In the genomic region with DNA sequence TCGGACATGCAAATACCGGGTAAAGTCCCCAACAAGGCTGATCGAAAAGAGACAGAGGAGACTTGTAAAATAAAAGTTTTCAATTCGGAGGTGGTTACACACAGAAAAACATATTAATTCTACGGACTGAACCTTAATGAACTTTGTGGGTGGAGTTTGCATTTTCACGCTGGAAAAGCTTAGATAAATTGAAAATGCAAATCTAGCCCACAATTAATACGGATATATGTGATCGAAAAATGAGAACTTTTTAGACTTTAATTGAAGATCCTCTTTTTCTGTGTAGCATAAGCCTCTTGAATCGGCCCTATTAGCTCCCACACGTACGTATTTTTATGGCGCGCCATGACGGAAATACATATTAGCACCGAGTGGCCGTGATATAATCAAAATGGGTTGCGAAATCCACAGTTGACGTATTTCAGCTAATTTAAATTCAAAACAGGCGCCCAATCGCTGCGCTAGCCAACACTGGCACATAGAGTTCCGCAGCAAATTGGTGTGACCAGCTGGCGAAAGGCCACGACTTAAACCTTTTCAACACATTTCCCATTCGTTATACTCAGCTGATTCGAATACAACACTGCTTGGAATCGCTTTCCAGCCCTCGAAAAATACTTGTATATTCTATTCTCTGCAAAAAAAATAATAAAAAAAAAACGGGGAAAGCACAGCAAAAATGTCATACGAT, we compare ENCODE assay signal across 5 fruit fly cellular contexts.
A peak's percentile ranks its signal among the peaks of the same experiment; 100 is the strongest.
TF ChIP-seq lines count a peak whose summit lies in the region.

No protein-coding gene starts in this region.

- TF ChIP-seq CTCF in whole organism, embryonic (GFP tag; optimal IDR thresholded peaks at IDR 0.05; lab: Kevin White, UChicago), result no peak

TF ChIP-seq in whole organism, adult, 20 proteins besides CTCF, POLR2A, EP300 and RAD21 (continues in another document):
- TF ChIP-seq Clk (GFP tag; optimal IDR thresholded peaks at IDR 0.05; lab: Kevin White, UChicago), result no peak
- TF ChIP-seq CG7101 (tag; optimal IDR thresholded peaks at IDR 0.05; lab: Kevin White, UChicago), result peak; percentile 73
- peak; percentile 65 for TF ChIP-seq CG7045 (GFP tag; optimal IDR thresholded peaks at IDR 0.05; lab: Kevin White, UChicago)
- peak; percentile 74 for TF ChIP-seq Hr96 (GFP tag; optimal IDR thresholded peaks at IDR 0.05; lab: Kevin White, UChicago)
- TF ChIP-seq ovo (GFP tag; optimal IDR thresholded peaks at IDR 0.05; lab: Kevin White, UChicago), result peak; percentile 59
- TF ChIP-seq Crg-1 (GFP tag; optimal IDR thresholded peaks at IDR 0.05; lab: Kevin White, UChicago), result peak; percentile 78
- TF ChIP-seq Mnt (GFP tag; optimal IDR thresholded peaks at IDR 0.05; lab: Kevin White, UChicago), result peak; percentile 70
- no peak for TF ChIP-seq cnc (optimal IDR thresholded peaks at IDR 0.05; lab: Kevin White, UChicago)
- TF ChIP-seq toe (GFP tag; optimal IDR thresholded peaks at IDR 0.05; lab: Kevin White, UChicago), result peak; percentile 75
- peak; percentile 60 for TF ChIP-seq pad (GFP tag; optimal IDR thresholded peaks at IDR 0.05; lab: Kevin White, UChicago)
- peak; percentile 56 for TF ChIP-seq cic (GFP tag; optimal IDR thresholded peaks at IDR 0.05; lab: Kevin White, UChicago)
- TF ChIP-seq CG14711 (tag; optimal IDR thresholded peaks at IDR 0.05; lab: Kevin White, UChicago), result peak; percentile 74
- peak; percentile 83 for TF ChIP-seq bab1 (GFP tag; optimal IDR thresholded peaks at IDR 0.05; lab: Kevin White, UChicago)
- TF ChIP-seq CG33017 (tag; optimal IDR thresholded peaks at IDR 0.05; lab: Kevin White, UChicago), result peak; percentile 55
- TF ChIP-seq CG5204 (GFP tag; optimal IDR thresholded peaks at IDR 0.05; lab: Kevin White, UChicago), result peak; percentile 68
- peak; percentile 68 for TF ChIP-seq tj (GFP tag; optimal IDR thresholded peaks at IDR 0.05; lab: Kevin White, UChicago)

TF ChIP-seq in whole organism, embryonic, 481 proteins besides CTCF, POLR2A, EP300 and RAD21 (continues in another document):
- no peak for TF ChIP-seq crol (GFP tag; IDR thresholded peaks at IDR 0.05; lab: Robert Waterston, UW)
- TF ChIP-seq vnd (GFP tag; IDR thresholded peaks at IDR 0.05; lab: Robert Waterston, UW; ENCODE audit: partially characterized antibody), result no peak
- peak; percentile 72 for TF ChIP-seq Opbp (GFP tag; IDR thresholded peaks at IDR 0.05; lab: Robert Waterston, UW; ENCODE audit: partially characterized antibody)
- no peak for TF ChIP-seq Ravus (GFP tag; IDR thresholded peaks at IDR 0.05; lab: Robert Waterston, UW)
- 0 out of 3 replicates have a peak, but pooled peaks have one; percentile 24 for TF ChIP-seq Optix (GFP tag; IDR thresholded peaks at IDR 0.05; lab: Robert Waterston, UW)
- peak; percentile 78 for TF ChIP-seq CG33213 (GFP tag; optimal IDR thresholded peaks at IDR 0.05; lab: Kevin White, UChicago)
- TF ChIP-seq yki (optimal IDR thresholded peaks at IDR 0.05; lab: Kevin White, UChicago), result no peak
- TF ChIP-seq stwl (tag; optimal IDR thresholded peaks at IDR 0.05; lab: Kevin White, UChicago), result peak; percentile 97
- TF ChIP-seq CG4404 (GFP tag; IDR thresholded peaks at IDR 0.05; lab: Robert Waterston, UW), result peak; percentile 39; the same call in 1 of the 2 replicates
- peak; percentile 66 for TF ChIP-seq chn (GFP tag; optimal IDR thresholded peaks at IDR 0.05; lab: Kevin White, UChicago)
- no peak for TF ChIP-seq sima (GFP tag; optimal IDR thresholded peaks at IDR 0.05; lab: Kevin White, UChicago)
- TF ChIP-seq insv (GFP tag; optimal IDR thresholded peaks at IDR 0.05; lab: Kevin White, UChicago), result peak in 1 of 2 experiments; percentile 36
- TF ChIP-seq CG9817 (tag; optimal IDR thresholded peaks at IDR 0.05; lab: Kevin White, UChicago), result peak; percentile 38
- 0 out of 2 replicates have a peak, but pooled peaks have one; percentile 9 for TF ChIP-seq CG8765 (GFP tag; IDR thresholded peaks at IDR 0.05; lab: Robert Waterston, UW)

TF ChIP-seq in whole organism, prepupa, 60 proteins besides CTCF, POLR2A, EP300 and RAD21 (continues in another document):
- TF ChIP-seq CG11762 (GFP tag; optimal IDR thresholded peaks at IDR 0.05; lab: Kevin White, UChicago; ENCODE audit: insufficient read depth), result no peak
- no peak for TF ChIP-seq CG16779 (tag; optimal IDR thresholded peaks at IDR 0.05; lab: Kevin White, UChicago)
- TF ChIP-seq CG6854 (GFP tag; optimal IDR thresholded peaks at IDR 0.05; lab: Kevin White, UChicago), result no peak
- TF ChIP-seq OdsH (GFP tag; optimal IDR thresholded peaks at IDR 0.05; lab: Kevin White, UChicago), result peak; percentile 2
- peak; percentile 58 for TF ChIP-seq CG6163 (GFP tag; IDR thresholded peaks at IDR 0.05; lab: Robert Waterston, UW)
- no peak for TF ChIP-seq Eip93F (GFP tag; optimal IDR thresholded peaks at IDR 0.05; lab: Kevin White, UChicago)
- no peak for TF ChIP-seq CG32006 (GFP tag; optimal IDR thresholded peaks at IDR 0.05; lab: Kevin White, UChicago)
- peak; percentile 42 for TF ChIP-seq fkh (GFP tag; optimal IDR thresholded peaks at IDR 0.05; lab: Kevin White, UChicago)
- TF ChIP-seq ss (GFP tag; optimal IDR thresholded peaks at IDR 0.05; lab: Kevin White, UChicago), result peak in 1 of 2 experiments; percentile 44
- no peak for TF ChIP-seq dac (GFP tag; optimal IDR thresholded peaks at IDR 0.05; lab: Kevin White, UChicago)
- peak; percentile 21 for TF ChIP-seq CG10669 (GFP tag; optimal IDR thresholded peaks at IDR 0.05; lab: Kevin White, UChicago)
- TF ChIP-seq CG8632 (GFP tag; optimal IDR thresholded peaks at IDR 0.05; lab: Kevin White, UChicago), result no peak
- no peak for TF ChIP-seq CG9139 (GFP tag; optimal IDR thresholded peaks at IDR 0.05; lab: Kevin White, UChicago)
- no peak for TF ChIP-seq CG6276 (GFP tag; optimal IDR thresholded peaks at IDR 0.05; lab: Kevin White, UChicago)
- no peak for TF ChIP-seq Hr38 (GFP tag; optimal IDR thresholded peaks at IDR 0.05; lab: Kevin White, UChicago)
- no peak for TF ChIP-seq fd59A (GFP tag; optimal IDR thresholded peaks at IDR 0.05; lab: Kevin White, UChicago)
- peak; percentile 42 for TF ChIP-seq Ets96B (tag; optimal IDR thresholded peaks at IDR 0.05; lab: Kevin White, UChicago)
- peak; percentile 37 for TF ChIP-seq Met (GFP tag; optimal IDR thresholded peaks at IDR 0.05; lab: Kevin White, UChicago)

TF ChIP-seq in whole organism, pupa, 21 proteins besides CTCF, POLR2A, EP300 and RAD21 (continues in another document):
- peak; percentile 25 for TF ChIP-seq Pif1A (GFP tag; optimal IDR thresholded peaks at IDR 0.05; lab: Kevin White, UChicago)
- TF ChIP-seq CG17806 (tag; optimal IDR thresholded peaks at IDR 0.05; lab: Kevin White, UChicago), result no peak
- no peak for TF ChIP-seq rn (GFP tag; IDR thresholded peaks at IDR 0.05; lab: Robert Waterston, UW)
- TF ChIP-seq CG9948 (tag; optimal IDR thresholded peaks at IDR 0.05; lab: Kevin White, UChicago), result no peak
- peak; percentile 51 for TF ChIP-seq CG12605 (GFP tag; IDR thresholded peaks at IDR 0.05; lab: Robert Waterston, UW)
- peak; percentile 42 for TF ChIP-seq CG8159 (tag; optimal IDR thresholded peaks at IDR 0.05; lab: Kevin White, UChicago)
- TF ChIP-seq fd96Ca (GFP tag; IDR thresholded peaks at IDR 0.05; lab: Robert Waterston, UW), result peak; percentile 68; the same call in 2 of the 3 replicates
- TF ChIP-seq EcR (GFP tag; optimal IDR thresholded peaks at IDR 0.05; lab: Kevin White, UChicago), result no peak
- TF ChIP-seq CG8301 (tag; optimal IDR thresholded peaks at IDR 0.05; lab: Kevin White, UChicago), result no peak
- 0 out of 2 replicates have a peak, but pooled peaks have one; percentile 33 for TF ChIP-seq CG32121 (GFP tag; IDR thresholded peaks at IDR 0.05; lab: Robert Waterston, UW)
- no peak for TF ChIP-seq CG10348 (GFP tag; IDR thresholded peaks at IDR 0.05; lab: Robert Waterston, UW)
- TF ChIP-seq gl (tag; optimal IDR thresholded peaks at IDR 0.05; lab: Kevin White, UChicago), result no peak
- peak; percentile 42 for TF ChIP-seq Snoo (tag; optimal IDR thresholded peaks at IDR 0.05; lab: Kevin White, UChicago)
- TF ChIP-seq CG14655 (GFP tag; optimal IDR thresholded peaks at IDR 0.05; lab: Kevin White, UChicago), result peak; percentile 31
- no peak for TF ChIP-seq D1 (tag; optimal IDR thresholded peaks at IDR 0.05; lab: Kevin White, UChicago)
- TF ChIP-seq CG13204 (GFP tag; optimal IDR thresholded peaks at IDR 0.05; lab: Kevin White, UChicago), result no peak
- TF ChIP-seq Ets98B (GFP tag; IDR thresholded peaks at IDR 0.05; lab: Robert Waterston, UW), result peak; percentile 61; the same call in 1 of the 2 replicates
- TF ChIP-seq CG15710 (tag; optimal IDR thresholded peaks at IDR 0.05; lab: Kevin White, UChicago), result peak; percentile 14
- peak; percentile 4 for TF ChIP-seq Pif1B (GFP tag; optimal IDR thresholded peaks at IDR 0.05; lab: Kevin White, UChicago)

TF ChIP-seq in whole organism, wandering third instar larva, 38 proteins besides CTCF, POLR2A, EP300 and RAD21 (continues in another document):
- TF ChIP-seq Hr78 (GFP tag; optimal IDR thresholded peaks at IDR 0.05; lab: Kevin White, UChicago) (no peak), fru (GFP tag; optimal IDR thresholded peaks at IDR 0.05; lab: Kevin White, UChicago) (peak; percentile 64), dl (GFP tag; optimal IDR thresholded peaks at IDR 0.05; lab: Kevin White, UChicago; ENCODE audit: insufficient read depth in 1 of 2, partially characterized antibody in 2 of 2) (peak in 1 of 2 experiments; percentile 17), sage (GFP tag; optimal IDR thresholded peaks at IDR 0.05; lab: Kevin White, UChicago) (peak; percentile 37), N (GFP tag; optimal IDR thresholded peaks at IDR 0.05; lab: Kevin White, UChicago) (no peak), dsf (GFP tag; optimal IDR thresholded peaks at IDR 0.05; lab: Kevin White, UChicago; ENCODE audit: borderline replicate concordance) (peak; percentile 60), tai (GFP tag; optimal IDR thresholded peaks at IDR 0.05; lab: Kevin White, UChicago) (peak; percentile 69), ey (GFP tag; optimal IDR thresholded peaks at IDR 0.05; lab: Kevin White, UChicago) (peak; percentile 46), lola (GFP tag; optimal IDR thresholded peaks at IDR 0.05; lab: Kevin White, UChicago) (no peak), psq (GFP tag; optimal IDR thresholded peaks at IDR 0.05; lab: Kevin White, UChicago) (peak; percentile 30), CrebA (GFP tag; optimal IDR thresholded peaks at IDR 0.05; lab: Kevin White, UChicago; ENCODE audit: borderline replicate concordance) (no peak), Hnf4 (GFP tag; optimal IDR thresholded peaks at IDR 0.05; lab: Kevin White, UChicago) (peak; percentile 83), pan (optimal IDR thresholded peaks at IDR 0.05; lab: Kevin White, UChicago) (no peak), woc (GFP tag; optimal IDR thresholded peaks at IDR 0.05; lab: Kevin White, UChicago) (peak; percentile 2), Dif (GFP tag; optimal IDR thresholded peaks at IDR 0.05; lab: Kevin White, UChicago; ENCODE audit: partially characterized antibody) (no peak), brk (GFP tag; optimal IDR thresholded peaks at IDR 0.05; lab: Kevin White, UChicago) (peak; percentile 53), h (GFP tag; optimal IDR thresholded peaks at IDR 0.05; lab: Kevin White, UChicago) (peak; percentile 69), Mio (GFP tag; optimal IDR thresholded peaks at IDR 0.05; lab: Kevin White, UChicago) (no peak), dmrt93B (GFP tag; optimal IDR thresholded peaks at IDR 0.05; lab: Kevin White, UChicago) (peak; percentile 24), CG32264 (GFP tag; optimal IDR thresholded peaks at IDR 0.05; lab: Kevin White, UChicago) (peak; percentile 52)
